Worm (Caenorhabditis elegans) whole organism, L4 larva: ENCODE data around the gene skr-9.

Experiments used
- F26F4.8 ChIP-seq: fragments of 200-800 bp; sonication (Bioruptor generic); conservative IDR thresholded peaks from 2 replicates; pipeline ENCODE4 v1.3.6; 2022; ENCODE audit warnings: missing genetic modification characterization, missing compliant biosample characterization
- F37D6.2 ChIP-seq: sonication (generic microtip); optimal IDR thresholded peaks from 2 replicates; lab custom pipeline; 2016; ENCODE audit warnings: mild to moderate bottlenecking, missing genetic modification characterization, missing compliant biosample characterization
- T20F7.1 ChIP-seq: fragments of 200-800 bp; sonication (Bioruptor generic); optimal IDR thresholded peaks from 2 replicates; lab custom pipeline; 2018; ENCODE audit warnings: mild to moderate bottlenecking, missing genetic modification characterization, missing compliant biosample characterization
- ZK546.5 ChIP-seq, 2 experiments: sonication (generic microtip); optimal IDR thresholded peaks; 2 replicates each; lab custom pipeline; 2017; ENCODE audit warnings: missing biosample characterization in 2 of 2, missing genetic modification characterization in 2 of 2
- ama-1 ChIP-seq: fragments of 150-350 bp; optimal IDR thresholded peaks from 2 replicates; lab custom pipeline; 2014; ENCODE audit warnings: inconsistent platforms, mixed read lengths
- attf-4 ChIP-seq: sonication (generic microtip); optimal IDR thresholded peaks from 3 replicates; lab custom pipeline; 2017; ENCODE audit warnings: missing biosample characterization, missing genetic modification characterization
- ceh-20 ChIP-seq: fragments of 200-800 bp; sonication (Bioruptor generic); IDR thresholded peaks from 2 replicates; pipeline ENCODE4 v1.3.6; 2022; ENCODE audit warnings: missing genetic modification reagents, missing genetic modification characterization, missing compliant biosample characterization
- ceh-44 ChIP-seq: fragments of 200-800 bp; sonication (Bioruptor generic); IDR thresholded peaks from 2 replicates; pipeline ENCODE4 v1.3.6; 2022; ENCODE audit warnings: missing genetic modification reagents, missing genetic modification characterization, missing compliant biosample characterization
- cey-2 ChIP-seq: sonication (generic microtip); optimal IDR thresholded peaks from 3 replicates; lab custom pipeline; 2017; ENCODE audit warnings: missing genetic modification characterization, mild to moderate bottlenecking, missing compliant biosample characterization, antibody characterized with exemption, borderline replicate concordance; ENCODE audit not compliant: insufficient read depth
- daf-12 ChIP-seq: fragments of 150-350 bp; optimal IDR thresholded peaks from 2 replicates; lab custom pipeline; 2014; ENCODE audit warnings: missing biosample characterization, missing genetic modification reagents, missing genetic modification characterization
- daf-16 ChIP-seq, 3 experiments: sonication (generic microtip); optimal IDR thresholded peaks; 2 replicates each; lab custom pipeline; 2016 to 2017; ENCODE audit warnings: missing genetic modification characterization in 3 of 3, missing genetic modification reagents in 3 of 3, mild to moderate bottlenecking in 2 of 3, missing compliant biosample characterization in 2 of 3, missing biosample characterization in 1 of 3, moderate library complexity in 1 of 3
- dmd-8 ChIP-seq: fragments of 200-800 bp; sonication (Bioruptor generic); IDR thresholded peaks from 2 replicates; pipeline ENCODE4 v1.3.6; 2022; ENCODE audit warnings: missing genetic modification characterization, missing compliant biosample characterization
- dpl-1 ChIP-seq: fragments of 150-350 bp; optimal IDR thresholded peaks from 2 replicates; lab custom pipeline; 2014; ENCODE audit warnings: missing biosample characterization, missing genetic modification reagents, missing genetic modification characterization
- dve-1 ChIP-seq: sonication (generic microtip); optimal IDR thresholded peaks from 2 replicates; lab custom pipeline; 2017; ENCODE audit warnings: antibody characterized with exemption, mild to moderate bottlenecking, missing genetic modification characterization, missing compliant biosample characterization; ENCODE audit not compliant: insufficient read depth
- hlh-11 ChIP-seq: fragments of 200-800 bp; sonication (Bioruptor generic); optimal IDR thresholded peaks from 2 replicates; lab custom pipeline; 2018; ENCODE audit warnings: mild to moderate bottlenecking, missing genetic modification characterization, missing compliant biosample characterization
- hlh-30 ChIP-seq: sonication (generic microtip); optimal IDR thresholded peaks from 2 replicates; lab custom pipeline; 2017; ENCODE audit warnings: antibody characterized with exemption, mild to moderate bottlenecking, missing genetic modification characterization, missing compliant biosample characterization; ENCODE audit not compliant: insufficient read depth
- lin-1 ChIP-seq: fragments of 200-800 bp; sonication (Bioruptor generic); IDR thresholded peaks from 2 replicates; pipeline ENCODE4 v1.3.6; 2022; ENCODE audit warnings: missing genetic modification reagents, missing genetic modification characterization, missing compliant biosample characterization
- lin-15B ChIP-seq: fragments of 150-350 bp; sonication (generic microtip); optimal IDR thresholded peaks from 3 replicates; lab custom pipeline; 2014; ENCODE audit warnings: missing biosample characterization, missing genetic modification characterization
- lin-29 ChIP-seq: fragments of 200-800 bp; sonication (Bioruptor generic); IDR thresholded peaks from 2 replicates; pipeline ENCODE4 v1.3.6; 2022; ENCODE audit warnings: missing genetic modification reagents, missing genetic modification characterization, missing compliant biosample characterization
- lin-39 ChIP-seq: fragments of 150-350 bp; optimal IDR thresholded peaks from 2 replicates; lab custom pipeline; 2014; ENCODE audit warnings: missing biosample characterization, missing genetic modification reagents, missing genetic modification characterization
- lsy-2 ChIP-seq, 2 experiments: fragments of 150-350 bp in 1 of 2; sonication (generic microtip) in 1 of 2; optimal IDR thresholded peaks; 2 replicates each; lab custom pipeline; 2014 to 2017; ENCODE audit warnings: missing biosample characterization in 2 of 2, missing genetic modification characterization in 2 of 2
- madf-5 ChIP-seq, 2 experiments: fragments of 200-800 bp; sonication (Bioruptor generic); IDR thresholded peaks; 2 replicates each; pipeline ENCODE4 v1.3.6; 2022; ENCODE audit warnings: missing compliant biosample characterization in 2 of 2, missing genetic modification characterization in 2 of 2
- mdl-1 ChIP-seq, 2 experiments: fragments of 150-350 bp in 1 of 2; sonication (generic microtip) in 1 of 2; optimal IDR thresholded peaks; 2 replicates each; lab custom pipeline; 2014 to 2017; ENCODE audit warnings: missing biosample characterization in 2 of 2, missing genetic modification characterization in 2 of 2
- mes-2 ChIP-seq: sonication (generic microtip); optimal IDR thresholded peaks from 2 replicates; lab custom pipeline; 2016; ENCODE audit warnings: missing genotype, mild to moderate bottlenecking, missing genetic modification characterization, missing compliant biosample characterization; ENCODE audit not compliant: poor library complexity, severe bottlenecking
- nhr-102 ChIP-seq: sonication (generic microtip); optimal IDR thresholded peaks from 2 replicates; lab custom pipeline; 2016; ENCODE audit warnings: mild to moderate bottlenecking, missing genetic modification characterization, moderate library complexity, missing compliant biosample characterization
- nhr-11 ChIP-seq: fragments of 150-350 bp; optimal IDR thresholded peaks from 2 replicates; lab custom pipeline; 2014; ENCODE audit warnings: missing biosample characterization, missing genetic modification characterization
- nhr-111 ChIP-seq: fragments of 200-800 bp; sonication (Bioruptor generic); optimal IDR thresholded peaks from 2 replicates; lab custom pipeline; 2018; ENCODE audit warnings: mild to moderate bottlenecking, missing genetic modification characterization, missing compliant biosample characterization
- nhr-25 ChIP-seq: sonication (generic microtip); optimal IDR thresholded peaks from 2 replicates; lab custom pipeline; 2017; ENCODE audit warnings: missing genetic modification characterization, mild to moderate bottlenecking, missing compliant biosample characterization, antibody characterized with exemption, moderate library complexity, borderline replicate concordance; ENCODE audit not compliant: insufficient read depth
- nhr-28 ChIP-seq: fragments of 150-350 bp; optimal IDR thresholded peaks from 2 replicates; lab custom pipeline; 2014; ENCODE audit warnings: missing biosample characterization, missing genetic modification characterization
- nhr-41 ChIP-seq: fragments of 200-800 bp; sonication (Bioruptor generic); IDR thresholded peaks from 2 replicates; pipeline ENCODE4 v1.3.6; 2022; ENCODE audit warnings: missing genetic modification reagents, missing genetic modification characterization, missing compliant biosample characterization
- nhr-48 ChIP-seq: sonication (generic microtip); optimal IDR thresholded peaks from 2 replicates; lab custom pipeline; 2016; ENCODE audit warnings: mild to moderate bottlenecking, missing genetic modification characterization, missing compliant biosample characterization
- nhr-6 ChIP-seq: fragments of 150-350 bp; optimal IDR thresholded peaks from 2 replicates; lab custom pipeline; 2014; ENCODE audit warnings: missing biosample characterization, missing genetic modification characterization
- nhr-76 ChIP-seq: fragments of 150-350 bp; optimal IDR thresholded peaks from 2 replicates; lab custom pipeline; 2014; ENCODE audit warnings: missing biosample characterization, missing genetic modification characterization
- skn-1 ChIP-seq: fragments of 150-350 bp; optimal IDR thresholded peaks from 2 replicates; lab custom pipeline; 2014; ENCODE audit warnings: missing biosample characterization, missing genetic modification characterization
- spr-1 ChIP-seq: sonication (generic microtip); optimal IDR thresholded peaks from 2 replicates; lab custom pipeline; 2016; ENCODE audit warnings: mild to moderate bottlenecking, missing genetic modification characterization, missing compliant biosample characterization
- vab-7 ChIP-seq: fragments of 200-800 bp; sonication (Bioruptor generic); IDR thresholded peaks from 2 replicates; pipeline ENCODE4 v1.3.6; 2022; ENCODE audit warnings: missing genetic modification reagents, missing genetic modification characterization, missing compliant biosample characterization
- zfp-2 ChIP-seq: sonication (generic microtip); optimal IDR thresholded peaks from 2 replicates; lab custom pipeline; 2016; ENCODE audit warnings: mild to moderate bottlenecking, missing genetic modification characterization, missing compliant biosample characterization
- zfp-3 ChIP-seq: fragments of 200-800 bp; sonication (Bioruptor generic); conservative IDR thresholded peaks from 2 replicates; pipeline ENCODE4 v1.3.6; 2022; ENCODE audit warnings: missing genetic modification reagents, missing genetic modification characterization, missing compliant biosample characterization
- ztf-11 ChIP-seq: fragments of 150-350 bp; optimal IDR thresholded peaks from 2 replicates; lab custom pipeline; 2014; ENCODE audit warnings: missing biosample characterization, missing genetic modification characterization

skr-9 gene

DNA sequence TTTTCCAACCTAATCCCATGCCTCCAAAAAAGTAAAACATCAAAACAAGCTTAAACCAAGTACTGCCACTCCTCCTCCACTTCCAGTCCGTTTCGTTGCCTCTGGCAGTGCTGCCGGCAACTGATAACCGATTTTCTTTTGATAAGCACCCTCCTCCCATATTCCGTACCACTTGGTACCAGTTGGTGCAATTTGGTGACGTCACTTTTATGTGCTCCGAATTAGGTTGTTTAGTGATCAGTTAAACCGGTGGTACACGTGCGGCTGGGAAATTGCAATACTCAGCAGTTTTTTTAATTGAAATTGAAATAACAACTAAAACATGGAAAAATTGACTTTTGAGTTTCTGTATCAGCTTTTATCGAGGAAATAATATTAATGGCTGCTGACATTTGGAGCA lies 10.7 kb downstream of the skr-9 start (continued):
- TF ChIP-seq lin-15B (tag; lab: Kevin White, UChicago): no peak
- no peak for TF ChIP-seq lin-39 (tag; lab: Kevin White, UChicago)
- peak; percentile 29 for TF ChIP-seq mes-2 (tag; lab: Kevin White, UChicago)
- TF ChIP-seq ceh-20: no peak
- TF ChIP-seq nhr-11 (tag; lab: Kevin White, UChicago): no peak
- TF ChIP-seq nhr-6 (tag; lab: Kevin White, UChicago): no peak
- TF ChIP-seq nhr-102 (tag; lab: Kevin White, UChicago): peak; percentile 90
- no peak for TF ChIP-seq nhr-111 (GFP tag; lab: Kevin White, UChicago)
- TF ChIP-seq nhr-28 (tag; lab: Kevin White, UChicago): peak; percentile 58
- no peak for TF ChIP-seq lin-29 (GFP tag; lab: Robert Waterston, UW)
- no peak for TF ChIP-seq nhr-76 (tag; lab: Kevin White, UChicago)
- TF ChIP-seq hlh-11 (tag; lab: Kevin White, UChicago): peak; percentile 95
- TF ChIP-seq hlh-30 (tag; lab: Kevin White, UChicago): peak; percentile 40
- TF ChIP-seq nhr-48 (tag; lab: Kevin White, UChicago): peak; percentile 57
- TF ChIP-seq cey-2: no peak
- no peak for TF ChIP-seq nhr-25
- no peak for TF ChIP-seq madf-5 (GFP tag; IDR thresholded peaks at IDR 0.05; lab: Robert Waterston, UW)
- no peak for TF ChIP-seq ztf-11
- TF ChIP-seq, all 104 proteins: peak for 16

DNA sequence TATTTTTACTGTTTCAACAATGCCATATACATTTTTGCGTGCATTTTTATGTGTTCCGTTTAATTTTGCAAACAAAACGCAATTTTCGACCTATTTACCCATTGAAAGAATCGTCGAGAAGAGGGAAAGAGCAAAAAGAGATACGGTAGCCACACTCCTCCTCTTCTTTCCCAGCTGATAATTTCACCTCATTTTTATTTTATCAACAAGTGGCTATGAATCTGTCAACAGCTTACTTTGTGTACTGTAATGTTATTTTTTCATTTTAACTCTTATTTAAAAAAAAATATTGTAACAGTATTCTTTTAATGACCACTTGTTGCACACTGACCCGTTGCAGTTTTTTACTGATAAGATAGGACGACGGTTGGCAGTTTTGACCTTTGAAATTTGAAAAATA lies 11.6 kb downstream of the skr-9 start:
- TF ChIP-seq daf-16 (GFP tag; optimal IDR thresholded peaks at IDR 0.05; lab: Kevin White, UChicago): no peak
- peak; percentile 93 for TF ChIP-seq daf-16 (tag; optimal IDR thresholded peaks at IDR 0.05; lab: Kevin White, UChicago)
- TF ChIP-seq T20F7.1 (GFP tag; lab: Kevin White, UChicago): no peak
- no peak for TF ChIP-seq vab-7 (GFP tag; lab: Robert Waterston, UW)
- TF ChIP-seq spr-1 (tag; lab: Kevin White, UChicago): no peak
- TF ChIP-seq nhr-102 (tag; lab: Kevin White, UChicago): no peak
- no peak for TF ChIP-seq dmd-8 (GFP tag; lab: Robert Waterston, UW)
- TF ChIP-seq nhr-28 (tag; lab: Kevin White, UChicago): peak; percentile 12
- no peak for TF ChIP-seq attf-4 (tag; lab: Kevin White, UChicago)
- no peak for TF ChIP-seq F37D6.2
- TF ChIP-seq lsy-2 (tag; optimal IDR thresholded peaks at IDR 0.05; lab: Kevin White, UChicago): no peak
- no peak for TF ChIP-seq mdl-1 (tag; optimal IDR thresholded peaks at IDR 0.05; lab: Kevin White, UChicago)
- TF ChIP-seq daf-12: no peak
- TF ChIP-seq hlh-30 (tag; lab: Kevin White, UChicago): no peak
- TF ChIP-seq ama-1 (lab: Kevin White, UChicago): no peak
- TF ChIP-seq F26F4.8 (GFP tag; lab: Robert Waterston, UW): no peak
- no peak for TF ChIP-seq lin-1 (GFP tag; lab: Robert Waterston, UW)
- no peak for TF ChIP-seq ZK546.5 (tag; optimal IDR thresholded peaks at IDR 0.05; lab: Kevin White, UChicago)
- peak; percentile 1 for TF ChIP-seq dve-1 (tag; lab: Kevin White, UChicago)
- TF ChIP-seq ceh-44 (GFP tag; lab: Robert Waterston, UW): no peak
- no peak for TF ChIP-seq zfp-3
- no peak for TF ChIP-seq skn-1 (tag; lab: Kevin White, UChicago)
- no peak for TF ChIP-seq dpl-1 (GFP tag; lab: Kevin White, UChicago)
- no peak for TF ChIP-seq nhr-6 (tag; lab: Kevin White, UChicago)

DNA sequence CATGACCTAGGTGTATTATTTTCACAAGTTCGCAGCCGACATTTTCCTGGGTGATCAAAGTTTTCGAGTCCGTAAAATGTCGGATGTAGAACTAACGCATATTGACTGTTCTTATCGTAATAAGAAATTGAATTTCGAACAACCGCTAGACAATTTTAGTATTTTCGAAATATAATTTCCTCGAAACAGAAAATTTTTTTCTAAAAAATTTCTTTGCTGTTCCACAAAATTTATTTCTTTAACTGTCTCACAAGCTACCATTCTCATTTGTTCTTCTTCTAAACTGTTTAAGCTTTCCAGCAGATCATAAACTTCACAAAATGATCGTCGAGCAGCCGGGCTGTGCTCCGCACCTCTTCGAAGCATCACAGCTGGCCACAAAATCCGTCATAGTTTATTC lies 12.8 kb downstream of the skr-9 start, which contains the start of gene C52D10.3:
Gene C52D10.3, plus strand, starts transcription at position 301 of the 400 bp plus-strand sequence.
- TF ChIP-seq nhr-41 (GFP tag; lab: Robert Waterston, UW) (no peak), daf-16 (GFP tag; optimal IDR thresholded peaks at IDR 0.05; lab: Kevin White, UChicago) (no peak), daf-16 (tag; optimal IDR thresholded peaks at IDR 0.05; lab: Kevin White, UChicago) (no peak), zfp-2 (tag; lab: Kevin White, UChicago) (no peak), nhr-102 (tag; lab: Kevin White, UChicago) (no peak)
